Fruit fly (Drosophila melanogaster) whole organism, wandering third instar larva: Measurements from ENCODE around the gene CG5934.
A peak's percentile ranks its signal among the peaks of the same experiment; 100 is the strongest.

ENCODE experiments used
- CG32264 ChIP-seq: fragments of 200-800 bp; sonication (Bioruptor generic); optimal IDR thresholded peaks from 2 replicates; lab custom pipeline; 2016; ENCODE audit warnings: missing biosample characterization, missing genetic modification characterization
- CG9705 ChIP-seq: fragments of 200-800 bp; sonication (Bioruptor generic); optimal IDR thresholded peaks from 2 replicates; lab custom pipeline; 2018; ENCODE audit warnings: missing biosample characterization, mild to moderate bottlenecking, missing genetic modification characterization
- CrebA ChIP-seq: fragments of 200-800 bp; sonication (Bioruptor generic); optimal IDR thresholded peaks from 2 replicates; lab custom pipeline; 2016; ENCODE audit warnings: missing biosample characterization, mild to moderate bottlenecking, missing genetic modification characterization, borderline replicate concordance
- Dfd ChIP-seq: fragments of >200 bp; optimal IDR thresholded peaks from 2 replicates; lab custom pipeline; 2017; ENCODE audit warnings: missing biosample characterization, missing genetic modification characterization
- Dif ChIP-seq: fragments of 200-275, 200-300 bp; sonication (Bioruptor generic); optimal IDR thresholded peaks from 2 replicates; lab custom pipeline; 2018; ENCODE audit warnings: missing biosample characterization, missing genetic modification characterization; ENCODE audit not compliant: partially characterized antibody
- GATAd ChIP-seq: sonication (Bioruptor generic); optimal IDR thresholded peaks from 2 replicates; lab custom pipeline; 2016; ENCODE audit warnings: missing biosample characterization, missing genetic modification characterization
- HLH106 ChIP-seq: fragments of 200-800 bp; optimal IDR thresholded peaks from 3 replicates; lab custom pipeline; 2019; ENCODE audit warnings: missing biosample characterization, mild to moderate bottlenecking, missing genetic modification characterization, moderate library complexity
- Hnf4 ChIP-seq: fragments of 200-800 bp; sonication (Bioruptor generic); optimal IDR thresholded peaks from 2 replicates; lab custom pipeline; 2016; ENCODE audit warnings: missing biosample characterization, mild to moderate bottlenecking, missing genetic modification characterization
- Hr78 ChIP-seq: fragments of >200 bp; optimal IDR thresholded peaks from 2 replicates; lab custom pipeline; 2017; ENCODE audit warnings: missing biosample characterization, missing genetic modification characterization
- Hr83 ChIP-seq: fragments of 200-300 bp; sonication (Bioruptor generic); optimal IDR thresholded peaks from 2 replicates; lab custom pipeline; 2016; ENCODE audit warnings: missing biosample characterization, mild to moderate bottlenecking, missing genetic modification characterization, moderate library complexity; ENCODE audit not compliant: poor library complexity, severe bottlenecking
- Jra ChIP-seq: sonication (Bioruptor generic); optimal IDR thresholded peaks from 2 replicates; lab custom pipeline; 2016; ENCODE audit warnings: missing biosample characterization, missing genetic modification characterization
- Myc ChIP-seq: fragments of >200 bp; optimal IDR thresholded peaks from 2 replicates; lab custom pipeline; 2017
- OdsH ChIP-seq: fragments of 200-800 bp; sonication (Bioruptor generic); optimal IDR thresholded peaks from 2 replicates; lab custom pipeline; 2016; ENCODE audit warnings: missing biosample characterization, mild to moderate bottlenecking, missing genetic modification characterization
- Rel ChIP-seq, 2 experiments: fragments of 200-800 bp; sonication (Bioruptor generic) in 1 of 2; optimal IDR thresholded peaks; 2 replicates in 1 of 2; 3 replicates in 1 of 2; lab custom pipeline; 2016 to 2019; ENCODE audit warnings: mild to moderate bottlenecking in 2 of 2, missing biosample characterization in 2 of 2, missing genetic modification characterization in 2 of 2, moderate library complexity in 1 of 2
- Sp1 ChIP-seq: fragments of 200-800 bp; sonication (Bioruptor generic); optimal IDR thresholded peaks from 3 replicates; lab custom pipeline; 2019; ENCODE audit warnings: missing biosample characterization, mild to moderate bottlenecking, missing genetic modification characterization, moderate library complexity
- Vsx2 ChIP-seq: fragments of 200-300, 225-300 bp; sonication (Bioruptor generic); optimal IDR thresholded peaks from 2 replicates; lab custom pipeline; 2018; ENCODE audit warnings: missing biosample characterization, missing genetic modification characterization; ENCODE audit not compliant: partially characterized antibody
- br ChIP-seq: fragments of 200-800 bp; sonication (Bioruptor generic); optimal IDR thresholded peaks from 2 replicates; lab custom pipeline; 2016; ENCODE audit warnings: missing biosample characterization, missing genetic modification characterization
- brk ChIP-seq: fragments of 200-800 bp; sonication (Bioruptor generic); optimal IDR thresholded peaks from 2 replicates; lab custom pipeline; 2016; ENCODE audit warnings: missing biosample characterization, mild to moderate bottlenecking, missing genetic modification characterization
- dl ChIP-seq, 2 experiments: fragments of 175-275, 200-275 bp in 1 of 2; fragments of 200-275 bp in 1 of 2; sonication (Bioruptor generic); optimal IDR thresholded peaks; lab custom pipeline; 2018; ENCODE audit warnings: mild to moderate bottlenecking in 2 of 2, missing biosample characterization in 2 of 2, missing genetic modification characterization in 2 of 2, moderate library complexity in 2 of 2; ENCODE audit not compliant: partially characterized antibody in 2 of 2, insufficient read depth in 1 of 2
- dmrt93B ChIP-seq: fragments of 200-800 bp; sonication (Bioruptor generic); optimal IDR thresholded peaks from 2 replicates; lab custom pipeline; 2018; ENCODE audit warnings: missing biosample characterization, mild to moderate bottlenecking, missing genetic modification characterization
- ey ChIP-seq: fragments of 200-800 bp; sonication (Bioruptor generic); optimal IDR thresholded peaks from 2 replicates; lab custom pipeline; 2016; ENCODE audit warnings: missing biosample characterization, missing genetic modification characterization
- foxo ChIP-seq, 2 experiments: fragments of 200-800 bp; sonication (Bioruptor generic); optimal IDR thresholded peaks; 2 replicates in 1 of 2; 3 replicates in 1 of 2; lab custom pipeline; 2016 to 2017; ENCODE audit warnings: missing biosample characterization in 2 of 2, missing genetic modification characterization in 2 of 2
- fru ChIP-seq: fragments of 200-800 bp; sonication (Bioruptor generic); optimal IDR thresholded peaks from 3 replicates; lab custom pipeline; 2016; ENCODE audit warnings: missing biosample characterization, mild to moderate bottlenecking, missing genetic modification characterization
- h ChIP-seq: fragments of 200-800 bp; sonication (Bioruptor generic); optimal IDR thresholded peaks from 3 replicates; lab custom pipeline; 2016; ENCODE audit warnings: missing biosample characterization, mild to moderate bottlenecking, missing genetic modification characterization
- jim ChIP-seq: fragments of 175-275, 200-325 bp; sonication (Bioruptor generic); optimal IDR thresholded peaks from 2 replicates; lab custom pipeline; 2016; ENCODE audit warnings: missing biosample characterization, mild to moderate bottlenecking, missing genetic modification characterization
- lola ChIP-seq: fragments of >200 bp; optimal IDR thresholded peaks from 2 replicates; lab custom pipeline; 2017; ENCODE audit warnings: missing biosample characterization, missing genetic modification characterization
- pan ChIP-seq: fragments of >200 bp; optimal IDR thresholded peaks from 2 replicates; lab custom pipeline; 2017
- psq ChIP-seq: fragments of 200-800 bp; sonication (Bioruptor generic); optimal IDR thresholded peaks from 3 replicates; lab custom pipeline; 2017; ENCODE audit warnings: missing biosample characterization, mild to moderate bottlenecking, missing genetic modification characterization, moderate library complexity
- rgr ChIP-seq: fragments of 200-800 bp; sonication (Bioruptor generic); optimal IDR thresholded peaks from 3 replicates; lab custom pipeline; 2016; ENCODE audit warnings: missing biosample characterization, mild to moderate bottlenecking, missing genetic modification characterization
- sv ChIP-seq: fragments of 200-800 bp; sonication (Bioruptor generic); optimal IDR thresholded peaks from 3 replicates; lab custom pipeline; 2016; ENCODE audit warnings: missing biosample characterization, missing genetic modification characterization
- woc ChIP-seq: sonication (Bioruptor generic); optimal IDR thresholded peaks from 2 replicates; lab custom pipeline; 2016; ENCODE audit warnings: missing biosample characterization, mild to moderate bottlenecking, missing genetic modification characterization

Gene CG5934

DNA sequence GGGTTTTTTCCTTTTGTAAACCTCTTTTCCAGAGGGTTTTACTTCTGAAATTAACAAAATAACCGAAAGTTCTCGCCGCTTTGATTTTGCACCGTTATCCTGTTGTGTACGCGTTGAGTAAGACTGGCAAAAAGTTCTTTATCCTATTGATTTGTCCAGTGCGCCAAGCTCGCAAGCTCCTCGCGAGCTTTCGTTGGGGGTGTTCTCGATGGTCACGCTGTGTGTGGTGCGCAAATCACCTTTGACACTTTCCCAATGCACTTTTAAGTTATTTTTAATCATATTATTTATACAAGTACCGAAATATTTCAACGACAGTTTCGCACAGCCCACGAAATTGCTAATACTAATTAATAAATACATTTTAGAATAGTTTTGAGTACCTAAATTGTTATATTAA lies 35.5 kb upstream of the CG5934 start:
- TF ChIP-seq dl (GFP tag; optimal IDR thresholded peaks at IDR 0.05; lab: Kevin White, UChicago; ENCODE audit: insufficient read depth in 1 of 2, partially characterized antibody in 2 of 2): no peak
- TF ChIP-seq Hnf4 (GFP tag; lab: Kevin White, UChicago): no peak
- no peak for TF ChIP-seq dmrt93B (GFP tag; lab: Kevin White, UChicago)
- TF ChIP-seq lola (GFP tag; lab: Kevin White, UChicago): no peak
- TF ChIP-seq Hr78 (GFP tag; lab: Kevin White, UChicago): no peak
- TF ChIP-seq OdsH: no peak
- TF ChIP-seq Rel (GFP tag; optimal IDR thresholded peaks at IDR 0.05; lab: Kevin White, UChicago): no peak
- TF ChIP-seq Rel (tag; optimal IDR thresholded peaks at IDR 0.05; lab: Kevin White, UChicago): no peak
- no peak for TF ChIP-seq rgr
- TF ChIP-seq fru (GFP tag; lab: Kevin White, UChicago): no peak
- no peak for TF ChIP-seq pan (lab: Kevin White, UChicago)
- no peak for TF ChIP-seq br (GFP tag; lab: Kevin White, UChicago)
- no peak for TF ChIP-seq GATAd (GFP tag; lab: Kevin White, UChicago)
- no peak for TF ChIP-seq h (GFP tag; lab: Kevin White, UChicago)
- no peak for TF ChIP-seq psq (GFP tag; lab: Kevin White, UChicago)
- TF ChIP-seq Vsx2 (GFP tag; lab: Kevin White, UChicago): no peak
- no peak for TF ChIP-seq CrebA (GFP tag; lab: Kevin White, UChicago)
- TF ChIP-seq Myc (lab: Kevin White, UChicago): no peak
- no peak for TF ChIP-seq HLH106 (tag; lab: Kevin White, UChicago)
- no peak for TF ChIP-seq CG32264 (GFP tag; lab: Kevin White, UChicago)
- TF ChIP-seq Dif (GFP tag; lab: Kevin White, UChicago): no peak

DNA sequence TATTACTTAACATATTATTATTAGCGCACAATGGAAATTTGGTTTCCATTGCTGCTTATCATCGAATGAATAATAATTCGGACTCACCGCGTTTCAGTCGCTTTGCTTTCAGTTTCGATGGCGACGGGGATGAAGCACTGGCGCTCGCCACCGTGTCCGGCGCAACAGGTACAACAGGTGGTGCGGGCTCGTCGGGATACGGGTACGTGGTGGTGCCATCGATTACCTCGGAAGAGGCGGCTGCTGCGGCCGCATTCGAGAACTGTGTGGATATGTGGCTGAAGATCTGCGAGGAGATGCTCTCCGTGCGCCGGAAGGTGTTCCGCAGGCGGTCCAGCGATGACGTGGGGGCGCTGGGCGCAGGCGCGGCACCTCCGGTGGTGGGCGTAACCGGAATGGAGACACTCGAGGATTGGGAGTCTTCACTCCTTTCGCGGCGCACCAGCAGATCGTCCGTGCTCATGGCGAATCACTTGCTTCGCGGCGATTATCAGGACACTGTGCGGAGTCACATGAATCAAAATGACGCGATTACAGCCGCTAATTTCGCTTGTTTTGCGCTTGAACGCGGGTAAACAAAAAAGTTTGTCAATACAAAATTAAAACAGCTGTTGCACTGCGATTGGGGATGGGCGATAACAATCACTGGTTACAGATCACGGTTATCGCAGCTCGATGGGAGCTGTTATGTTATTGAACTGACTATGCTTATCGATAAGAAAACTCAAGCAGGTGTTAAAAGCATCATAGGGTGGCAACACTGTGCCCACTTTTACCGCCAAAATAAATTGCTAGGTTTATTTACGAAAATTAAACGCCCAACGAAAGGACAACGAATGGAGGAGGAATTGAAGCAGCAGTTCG lies 34.8 kb upstream of the CG5934 start, which contains the start of the genes CG31064 and PolA2:
CG31064 (minus strand) TSS at position 648 of the 864 bp plus-strand sequence.
PolA2 (plus strand) TSS at position 726 of the 864 bp plus-strand sequence.
- TF ChIP-seq Hr83 (GFP tag; lab: Kevin White, UChicago) (peak; percentile 4), Myc (lab: Kevin White, UChicago) (no peak)

DNA sequence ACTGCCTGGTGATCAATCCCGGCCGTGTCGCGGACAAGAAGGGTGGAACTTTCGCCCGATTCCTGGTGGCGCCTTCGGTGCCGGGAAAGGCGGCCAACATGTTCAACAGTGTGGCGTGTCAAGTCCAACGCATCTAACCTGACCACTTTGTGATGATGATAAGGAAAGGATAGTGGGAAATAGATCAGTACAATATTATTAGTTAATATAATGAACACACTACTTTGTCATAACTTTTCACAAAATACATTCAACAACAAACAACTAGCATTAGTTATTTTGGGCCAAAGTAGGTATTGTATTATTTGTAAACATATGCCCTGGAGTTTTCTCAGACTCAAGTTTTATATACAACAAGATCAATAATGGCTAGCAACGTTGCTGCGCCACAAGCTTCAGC lies 32.5 kb upstream of the CG5934 start, which contains the start of gene CG17991:
CG17991 (plus strand) TSS at position 301 of the 400 bp plus-strand sequence.
- TF ChIP-seq ey (GFP tag; lab: Kevin White, UChicago) (no peak), Sp1 (no peak), dl (GFP tag; optimal IDR thresholded peaks at IDR 0.05; lab: Kevin White, UChicago; ENCODE audit: insufficient read depth in 1 of 2, partially characterized antibody in 2 of 2) (no peak), pan (lab: Kevin White, UChicago) (no peak), Dfd (GFP tag; lab: Kevin White, UChicago) (no peak), CG9705 (GFP tag; lab: Kevin White, UChicago) (no peak), woc (GFP tag; lab: Kevin White, UChicago) (no peak), Vsx2 (GFP tag; lab: Kevin White, UChicago) (no peak), jim (GFP tag; lab: Kevin White, UChicago) (no peak), psq (GFP tag; lab: Kevin White, UChicago) (no peak), HLH106 (tag; lab: Kevin White, UChicago) (no peak), sv (GFP tag; lab: Kevin White, UChicago) (no peak), rgr (no peak), foxo (GFP tag; optimal IDR thresholded peaks at IDR 0.05; lab: Kevin White, UChicago) (no peak), brk (GFP tag; lab: Kevin White, UChicago) (no peak), Hnf4 (GFP tag; lab: Kevin White, UChicago) (no peak)

DNA sequence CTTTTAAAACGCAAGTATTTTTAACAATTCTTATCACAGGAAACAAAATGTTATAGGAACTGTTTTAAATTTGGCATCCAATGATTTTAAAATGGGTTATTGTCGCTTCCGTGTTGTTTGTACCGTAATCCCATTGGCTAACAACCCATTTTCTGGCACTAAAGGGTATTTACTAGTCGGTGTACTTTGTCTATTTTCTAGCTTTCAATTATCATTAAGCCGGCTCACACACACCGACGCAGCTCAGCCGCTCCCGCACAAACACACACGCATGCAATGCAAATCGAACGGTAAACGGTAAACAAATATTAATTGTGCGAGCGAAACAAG lies 29.1 kb upstream of the CG5934 start:
- TF ChIP-seq Jra (GFP tag; lab: Kevin White, UChicago): no peak
- TF ChIP-seq, all 38 proteins: peak for 0
